Worm (Caenorhabditis elegans) whole organism, late embryonic: ENCODE measurements around the gene srbc-82.

Experiments
- C38D4.7 ChIP-seq: fragments of 200-800 bp; sonication (Bioruptor generic); optimal IDR thresholded peaks from 2 replicates; lab custom pipeline; 2018; ENCODE audit warnings: mild to moderate bottlenecking, missing genetic modification characterization, moderate library complexity, missing compliant biosample characterization
- K02D7.2 ChIP-seq: sonication (generic microtip); optimal IDR thresholded peaks from 2 replicates; lab custom pipeline; 2017; ENCODE audit warnings: mild to moderate bottlenecking, missing genetic modification characterization, missing compliant biosample characterization
- T23F11.4 ChIP-seq: fragments of 200-800 bp; sonication (Bioruptor generic); optimal IDR thresholded peaks from 2 replicates; lab custom pipeline; 2018; ENCODE audit warnings: mild to moderate bottlenecking, missing genetic modification characterization, missing compliant biosample characterization
- ama-1 ChIP-seq: fragments of 150-350 bp; optimal IDR thresholded peaks from 2 replicates; lab custom pipeline; 2014
- ceh-14 ChIP-seq: sonication (generic microtip); optimal IDR thresholded peaks from 2 replicates; lab custom pipeline; 2016; ENCODE audit warnings: missing genotype, missing genetic modification characterization, missing compliant biosample characterization
- ceh-19 ChIP-seq: fragments of 200-800 bp; sonication (Bioruptor generic); optimal IDR thresholded peaks from 2 replicates; lab custom pipeline; 2018; ENCODE audit warnings: mild to moderate bottlenecking, missing genetic modification characterization, missing compliant biosample characterization
- ceh-24 ChIP-seq: sonication (generic microtip); optimal IDR thresholded peaks from 2 replicates; lab custom pipeline; 2016; ENCODE audit warnings: mild to moderate bottlenecking, missing genetic modification characterization, missing compliant biosample characterization
- ceh-31 ChIP-seq: sonication (generic microtip); optimal IDR thresholded peaks from 2 replicates; lab custom pipeline; 2016; ENCODE audit warnings: missing genetic modification characterization, missing compliant biosample characterization
- ceh-34 ChIP-seq: sonication (generic microtip); optimal IDR thresholded peaks from 2 replicates; lab custom pipeline; 2016; ENCODE audit warnings: mild to moderate bottlenecking, missing genetic modification characterization, missing compliant biosample characterization
- ceh-45 ChIP-seq: fragments of 200-800 bp; sonication (Bioruptor generic); IDR thresholded peaks from 2 replicates; pipeline ENCODE4 v1.3.6; 2022; ENCODE audit warnings: missing genetic modification reagents, missing genetic modification characterization, missing compliant biosample characterization
- ceh-9 ChIP-seq: sonication (generic microtip); optimal IDR thresholded peaks from 2 replicates; lab custom pipeline; 2016; ENCODE audit warnings: mild to moderate bottlenecking, missing genetic modification characterization, inconsistent platforms, missing compliant biosample characterization
- dmd-4 ChIP-seq: sonication (generic microtip); optimal IDR thresholded peaks from 2 replicates; lab custom pipeline; 2016; ENCODE audit warnings: borderline replicate concordance, missing genetic modification characterization, missing compliant biosample characterization
- dve-1 ChIP-seq: sonication (generic microtip); optimal IDR thresholded peaks from 2 replicates; lab custom pipeline; 2017; ENCODE audit warnings: antibody characterized with exemption, mild to moderate bottlenecking, missing genetic modification characterization, missing compliant biosample characterization
- elt-4 ChIP-seq: sonication (generic microtip); optimal IDR thresholded peaks from 2 replicates; lab custom pipeline; 2016; ENCODE audit warnings: missing genetic modification characterization, missing compliant biosample characterization
- gmeb-2 ChIP-seq: sonication (generic microtip); optimal IDR thresholded peaks from 2 replicates; lab custom pipeline; 2016; ENCODE audit warnings: missing genetic modification characterization, inconsistent platforms, missing compliant biosample characterization
- hlh-13 ChIP-seq: fragments of 200-800 bp; sonication (Bioruptor generic); optimal IDR thresholded peaks from 2 replicates; lab custom pipeline; 2018; ENCODE audit warnings: mild to moderate bottlenecking, missing genetic modification characterization, missing compliant biosample characterization
- hlh-30 ChIP-seq: sonication (generic microtip); optimal IDR thresholded peaks from 2 replicates; lab custom pipeline; 2017; ENCODE audit warnings: antibody characterized with exemption, missing genetic modification characterization, missing compliant biosample characterization; ENCODE audit not compliant: insufficient read depth
- hlh-6 ChIP-seq: sonication (generic microtip); optimal IDR thresholded peaks from 2 replicates; lab custom pipeline; 2016; ENCODE audit warnings: missing genotype, missing genetic modification characterization, missing compliant biosample characterization
- lin-11 ChIP-seq: fragments of 200-800 bp; sonication (Bioruptor generic); optimal IDR thresholded peaks from 2 replicates; lab custom pipeline; 2018; ENCODE audit warnings: mild to moderate bottlenecking, missing genetic modification characterization, missing compliant biosample characterization
- nfya-1 ChIP-seq: sonication (generic microtip); optimal IDR thresholded peaks from 2 replicates; lab custom pipeline; 2017; ENCODE audit warnings: missing genetic modification characterization, mild to moderate bottlenecking, missing compliant biosample characterization, antibody characterized with exemption, moderate library complexity
- nhr-11 ChIP-seq: fragments of 150-350 bp; optimal IDR thresholded peaks from 2 replicates; lab custom pipeline; 2014; ENCODE audit warnings: missing biosample characterization, missing genetic modification characterization
- nhr-232 ChIP-seq: sonication (generic microtip); optimal IDR thresholded peaks from 2 replicates; lab custom pipeline; 2016; ENCODE audit warnings: missing genetic modification characterization, missing compliant biosample characterization
- npax-4 ChIP-seq: sonication (generic microtip); optimal IDR thresholded peaks from 2 replicates; lab custom pipeline; 2016; ENCODE audit warnings: missing genetic modification characterization, missing compliant biosample characterization
- odd-2 ChIP-seq: sonication (generic microtip); optimal IDR thresholded peaks from 2 replicates; lab custom pipeline; 2017; ENCODE audit warnings: antibody characterized with exemption, mild to moderate bottlenecking, missing genetic modification characterization, missing compliant biosample characterization
- pat-9 ChIP-seq: fragments of 200-800 bp; sonication (Bioruptor generic); optimal IDR thresholded peaks from 2 replicates; lab custom pipeline; 2018; ENCODE audit warnings: mild to moderate bottlenecking, missing genetic modification characterization, moderate library complexity, missing compliant biosample characterization
- pha-2 ChIP-seq: sonication (generic microtip); optimal IDR thresholded peaks from 2 replicates; lab custom pipeline; 2017; ENCODE audit warnings: mild to moderate bottlenecking, missing genetic modification characterization, missing compliant biosample characterization
- pros-1 ChIP-seq: fragments of 150-350 bp; optimal IDR thresholded peaks from 2 replicates; lab custom pipeline; 2014; ENCODE audit warnings: missing biosample characterization, missing genetic modification reagents, missing genetic modification characterization
- rnt-1 ChIP-seq: sonication (generic microtip); optimal IDR thresholded peaks from 2 replicates; lab custom pipeline; 2016; ENCODE audit warnings: missing genetic modification characterization, missing compliant biosample characterization
- sdc-2 ChIP-seq: sonication (generic microtip); optimal IDR thresholded peaks from 2 replicates; lab custom pipeline; 2016; ENCODE audit warnings: missing genotype, missing genetic modification characterization, missing compliant biosample characterization
- sox-2 ChIP-seq: fragments of 200-800 bp; sonication (Bioruptor generic); IDR thresholded peaks from 2 replicates; pipeline ENCODE4 v1.3.6; 2022; ENCODE audit warnings: missing genetic modification reagents, missing genetic modification characterization, missing compliant biosample characterization
- syd-9 ChIP-seq: sonication (generic microtip); optimal IDR thresholded peaks from 2 replicates; lab custom pipeline; 2016; ENCODE audit warnings: mild to moderate bottlenecking, missing genetic modification characterization, moderate library complexity, missing compliant biosample characterization
- tbx-2 ChIP-seq: sonication (generic microtip); optimal IDR thresholded peaks from 2 replicates; lab custom pipeline; 2016; ENCODE audit warnings: missing genetic modification characterization, missing compliant biosample characterization
- tbx-7 ChIP-seq: sonication (generic microtip); optimal IDR thresholded peaks from 2 replicates; lab custom pipeline; 2016; ENCODE audit warnings: missing genotype, missing genetic modification characterization, missing compliant biosample characterization
- unc-42 ChIP-seq: sonication (generic microtip); optimal IDR thresholded peaks from 2 replicates; lab custom pipeline; 2016; ENCODE audit warnings: missing genotype, missing genetic modification characterization, missing compliant biosample characterization
- unc-86 ChIP-seq: sonication (generic microtip); optimal IDR thresholded peaks from 2 replicates; lab custom pipeline; 2016; ENCODE audit warnings: missing genetic modification characterization, missing compliant biosample characterization

Gene srbc-82

ce11 chrV:16317244-16317643 is 16.9 kb downstream of the srbc-82 start, which contains the start of gene srh-180:
Gene srh-180 (plus strand): TSS chrV:16317544.
- no peak for TF ChIP-seq dmd-4 (tag; lab: Kevin White, UChicago)
- no peak for TF ChIP-seq odd-2 (tag; lab: Kevin White, UChicago)
- no peak for TF ChIP-seq dve-1 (tag; lab: Kevin White, UChicago)
- TF ChIP-seq tbx-2 (tag; lab: Kevin White, UChicago) = no peak
- no peak for TF ChIP-seq ama-1 (lab: Kevin White, UChicago)
- TF ChIP-seq unc-42 (tag; lab: Kevin White, UChicago) = no peak
- TF ChIP-seq rnt-1 = no peak
- no peak for TF ChIP-seq unc-86 (tag; lab: Kevin White, UChicago)
- no peak for TF ChIP-seq pat-9 (tag; lab: Kevin White, UChicago)
- TF ChIP-seq tbx-7 = no peak
- TF ChIP-seq gmeb-2 (tag; lab: Kevin White, UChicago) = no peak
- TF ChIP-seq hlh-6 (tag; lab: Kevin White, UChicago) = no peak
- TF ChIP-seq hlh-13 (GFP tag; lab: Kevin White, UChicago) = no peak
- TF ChIP-seq elt-4 (tag; lab: Kevin White, UChicago) = no peak
- TF ChIP-seq sdc-2 (tag; lab: Kevin White, UChicago) = no peak
- TF ChIP-seq ceh-34 (tag; lab: Kevin White, UChicago) = no peak

ce11 chrV:16322155-16322554 is 21.8 kb downstream of the srbc-82 start:
- no peak for TF ChIP-seq K02D7.2 (tag; lab: Kevin White, UChicago)
- no peak for TF ChIP-seq nfya-1 (tag; lab: Kevin White, UChicago)
- TF ChIP-seq T23F11.4 = no peak
- no peak for TF ChIP-seq ceh-19 (GFP tag; lab: Kevin White, UChicago)
- TF ChIP-seq ceh-34 (tag; lab: Kevin White, UChicago) = no peak
- TF ChIP-seq nhr-232 (tag; lab: Kevin White, UChicago) = no peak
- TF ChIP-seq npax-4 (tag; lab: Kevin White, UChicago) = no peak
- no peak for TF ChIP-seq ceh-9 (tag; lab: Kevin White, UChicago)
- TF ChIP-seq ceh-45 (GFP tag; lab: Robert Waterston, UW) = no peak
- TF ChIP-seq pros-1 = no peak
- no peak for TF ChIP-seq rnt-1
- TF ChIP-seq C38D4.7 (GFP tag; lab: Kevin White, UChicago) = no peak
- TF ChIP-seq pha-2 (tag; lab: Kevin White, UChicago) = no peak

ce11 chrV:16328849-16329248 is 28.5 kb downstream of the srbc-82 start, which contains the start of gene F57G8.7:
Gene F57G8.7 (plus strand): TSS chrV:16329149.
- no peak for TF ChIP-seq ceh-24 (tag; lab: Kevin White, UChicago)
- TF ChIP-seq npax-4 (tag; lab: Kevin White, UChicago) = no peak
- no peak for TF ChIP-seq ceh-14
- no peak for TF ChIP-seq C38D4.7 (GFP tag; lab: Kevin White, UChicago)
- TF ChIP-seq, all 69 proteins: peak for 0

ce11 chrV:16333412-16333811 is 33.0 kb downstream of the srbc-82 start, which contains the start of gene srh-167:
Gene srh-167 (plus strand): TSS chrV:16333712.
- no peak for TF ChIP-seq syd-9
- TF ChIP-seq rnt-1 = no peak
- no peak for TF ChIP-seq sox-2 (GFP tag; lab: Robert Waterston, UW)
- TF ChIP-seq pha-2 (tag; lab: Kevin White, UChicago) = no peak
- TF ChIP-seq nhr-11 (tag; lab: Kevin White, UChicago) = no peak
- no peak for TF ChIP-seq lin-11 (tag; lab: Kevin White, UChicago)
- TF ChIP-seq hlh-30 = no peak
- no peak for TF ChIP-seq ceh-31 (tag; lab: Kevin White, UChicago)
- no peak for TF ChIP-seq ceh-45 (GFP tag; lab: Robert Waterston, UW)
